Fruit fly (Drosophila melanogaster): ENCODE measurements around the gene Phyhd1.

dm6 chr3R:10669950-10670349, 10.8 kb downstream of the Phyhd1 start:
- TF ChIP-seq pan (optimal IDR thresholded peaks at IDR 0.05), result no peak
- TF ChIP-seq CG8478 (optimal IDR thresholded peaks at IDR 0.05), result no peak
- TF ChIP-seq psq (optimal IDR thresholded peaks at IDR 0.05), result no peak
- TF ChIP-seq Dll (optimal IDR thresholded peaks at IDR 0.05), result no peak
- TF ChIP-seq EcR (GFP tag; optimal IDR thresholded peaks at IDR 0.05), result no peak
- TF ChIP-seq usp (GFP tag; optimal IDR thresholded peaks at IDR 0.05), result no peak

Data from whole organism.